Fruit fly (Drosophila melanogaster) S2 (cell line): ENCODE data around the gene skd.

Experiments
- CG8478 ChIP-seq: fragments of >200 bp; optimal IDR thresholded peaks from 2 replicates; lab custom pipeline; 2018
- CTCF ChIP-seq, 2 experiments: fragments of >200 bp; optimal IDR thresholded peaks; 2 replicates each; lab custom pipeline; 2018

- TF ChIP-seq CTCF (optimal IDR thresholded peaks at IDR 0.05; lab: Kevin White, UChicago) (peak in 1 of 2 experiments; percentile 28), CG8478 (lab: Kevin White, UChicago) (no peak)
These were observed 40.4 kb upstream of the skd start for dm6 chr3L:21067553-21068157.
